Worm (Caenorhabditis elegans): ENCODE results near the gene ZK1321.1.

ZK1321.1 gene

DNA sequence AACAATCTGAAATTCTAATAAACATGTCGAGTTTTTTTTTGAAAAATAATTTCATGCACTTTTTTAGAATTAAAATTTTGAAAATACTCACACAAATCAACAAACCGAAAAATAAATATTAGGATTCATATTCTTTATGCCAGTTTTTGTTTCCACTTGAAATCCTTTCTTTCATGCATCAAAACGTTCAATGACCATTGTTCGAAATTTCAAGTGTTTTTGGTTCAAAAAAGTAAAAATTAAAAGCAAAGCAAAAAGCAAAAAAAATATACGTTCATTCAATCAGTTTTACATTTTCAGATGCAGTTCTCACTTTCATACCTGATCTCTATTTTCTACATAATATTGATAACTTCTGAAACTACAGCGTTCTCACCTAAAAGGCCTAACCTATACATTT is at the start of gene ZK1321.1:
Gene ZK1321.1, plus strand, starts transcription at position 301 of the 400 bp plus-strand sequence.
- no peak for TF ChIP-seq elt-3 (tag; optimal IDR thresholded peaks at IDR 0.05)
- no peak for TF ChIP-seq tbx-2 (tag; optimal IDR thresholded peaks at IDR 0.05)
- no peak for TF ChIP-seq hmg-11 (tag; optimal IDR thresholded peaks at IDR 0.05)
- no peak for TF ChIP-seq sea-2 (GFP tag; optimal IDR thresholded peaks at IDR 0.05)
- no peak for TF ChIP-seq nhr-77 (tag; optimal IDR thresholded peaks at IDR 0.05)
- TF ChIP-seq snpc-4 (tag; optimal IDR thresholded peaks at IDR 0.05) = no peak
- TF ChIP-seq ceh-9 (tag; optimal IDR thresholded peaks at IDR 0.05) = no peak
- TF ChIP-seq ZK546.5 (tag; optimal IDR thresholded peaks at IDR 0.05) = no peak
- TF ChIP-seq ama-1 (optimal IDR thresholded peaks at IDR 0.05) = no peak
- TF ChIP-seq ztf-4 (tag; optimal IDR thresholded peaks at IDR 0.05) = no peak
- TF ChIP-seq lin-15B (tag; optimal IDR thresholded peaks at IDR 0.05) = no peak
- no peak for TF ChIP-seq lsy-12 (tag; optimal IDR thresholded peaks at IDR 0.05)
- no peak for TF ChIP-seq ceh-28 (tag; optimal IDR thresholded peaks at IDR 0.05)
- TF ChIP-seq nhr-12 (tag; optimal IDR thresholded peaks at IDR 0.05) = no peak
- no peak for TF ChIP-seq skn-1 (tag; optimal IDR thresholded peaks at IDR 0.05)
- no peak for TF ChIP-seq aly-2 (tag; optimal IDR thresholded peaks at IDR 0.05)
- no peak for TF ChIP-seq nhr-237 (tag; optimal IDR thresholded peaks at IDR 0.05)
- no peak for TF ChIP-seq egl-27 (tag; optimal IDR thresholded peaks at IDR 0.05)
- no peak for TF ChIP-seq nhr-25 (tag; optimal IDR thresholded peaks at IDR 0.05)

DNA sequence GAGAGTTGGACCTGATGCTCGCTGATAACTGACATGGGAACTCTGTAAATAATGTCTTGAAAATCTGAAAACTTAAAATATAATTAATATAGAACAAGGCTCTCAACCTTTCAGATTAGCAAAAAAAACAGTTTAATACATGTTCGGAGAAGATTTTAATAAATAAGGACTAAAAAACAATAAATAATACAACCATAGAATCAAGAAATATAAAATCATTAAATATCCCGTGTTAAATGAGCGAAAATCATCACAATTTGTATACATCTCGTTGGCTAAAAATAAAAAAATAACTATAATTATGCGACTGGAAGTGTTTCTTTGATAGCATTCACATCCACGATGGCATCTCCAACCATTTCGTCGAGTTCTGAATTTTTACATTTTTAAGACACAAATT is 49.1 kb upstream of the ZK1321.1 start, which contains the start of gene Y53C12A.10:
Gene Y53C12A.10, minus strand, starts transcription at position 101 of the 400 bp plus-strand sequence.
- TF ChIP-seq nhr-67 (tag; optimal IDR thresholded peaks at IDR 0.05) (no peak), fkh-10 (GFP tag; optimal IDR thresholded peaks at IDR 0.05) (no peak), ceh-82 (tag; optimal IDR thresholded peaks at IDR 0.05) (no peak), fkh-2 (tag; optimal IDR thresholded peaks at IDR 0.05) (no peak), skn-1 (tag; optimal IDR thresholded peaks at IDR 0.05) (no peak), tbx-2 (tag; optimal IDR thresholded peaks at IDR 0.05) (no peak), unc-39 (tag; optimal IDR thresholded peaks at IDR 0.05) (no peak), nhr-43 (tag; optimal IDR thresholded peaks at IDR 0.05; ENCODE audit: poor library complexity, severe bottlenecking) (no peak), nhr-23 (tag; optimal IDR thresholded peaks at IDR 0.05) (no peak), nhr-11 (tag; optimal IDR thresholded peaks at IDR 0.05) (no peak), pha-4 (tag; optimal IDR thresholded peaks at IDR 0.05) (no peak), nhr-77 (tag; optimal IDR thresholded peaks at IDR 0.05) (no peak), nhr-237 (tag; optimal IDR thresholded peaks at IDR 0.05) (no peak), mml-1 (tag; optimal IDR thresholded peaks at IDR 0.05) (no peak), nfya-1 (tag; optimal IDR thresholded peaks at IDR 0.05; ENCODE audit: insufficient read depth) (no peak), mdl-1 (tag; optimal IDR thresholded peaks at IDR 0.05) (no peak), daf-12 (tag; optimal IDR thresholded peaks at IDR 0.05) (no peak), elt-1 (tag; optimal IDR thresholded peaks at IDR 0.05) (no peak)

DNA sequence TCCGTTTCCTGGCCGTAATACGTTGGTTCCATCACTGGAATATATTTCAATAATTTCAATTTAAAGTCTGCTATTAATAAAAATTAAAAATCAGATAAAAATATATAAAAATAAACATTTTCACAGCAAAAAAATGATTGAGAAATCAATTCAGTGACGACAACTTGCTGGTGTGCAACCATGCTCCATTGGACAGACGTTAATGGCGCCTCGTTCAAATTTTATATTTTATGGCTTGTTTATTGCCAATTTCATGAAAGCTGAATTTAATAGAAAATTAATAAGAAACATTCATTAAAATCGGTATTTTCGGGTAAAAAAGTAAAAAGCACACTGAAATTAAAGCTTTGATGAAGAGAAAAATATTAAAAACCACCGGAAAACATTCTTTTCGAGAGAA is 47.6 kb upstream of the ZK1321.1 start, which contains the start of gene Y53C12A.3:
Gene Y53C12A.3, minus strand, starts transcription at position 34 of the 400 bp plus-strand sequence.
- TF ChIP-seq ceh-9 (tag; optimal IDR thresholded peaks at IDR 0.05) (no peak), elt-1 (tag; optimal IDR thresholded peaks at IDR 0.05) (no peak), ama-1 (optimal IDR thresholded peaks at IDR 0.05) (no peak), egl-5 (tag; optimal IDR thresholded peaks at IDR 0.05) (peak; percentile 4), unc-62 (GFP tag; optimal IDR thresholded peaks at IDR 0.05) (no peak), unc-39 (tag; optimal IDR thresholded peaks at IDR 0.05) (no peak), nhr-23 (tag; optimal IDR thresholded peaks at IDR 0.05) (peak; percentile 8), lin-15B (tag; optimal IDR thresholded peaks at IDR 0.05) (peak; percentile 51), pha-4 (tag; optimal IDR thresholded peaks at IDR 0.05) (peak; percentile 78), hmg-11 (tag; optimal IDR thresholded peaks at IDR 0.05) (peak; percentile 54), lin-39 (tag; optimal IDR thresholded peaks at IDR 0.05) (peak; percentile 16), nfya-1 (tag; optimal IDR thresholded peaks at IDR 0.05; ENCODE audit: insufficient read depth) (peak; percentile 52), mdl-1 (tag; optimal IDR thresholded peaks at IDR 0.05) (no peak)

DNA sequence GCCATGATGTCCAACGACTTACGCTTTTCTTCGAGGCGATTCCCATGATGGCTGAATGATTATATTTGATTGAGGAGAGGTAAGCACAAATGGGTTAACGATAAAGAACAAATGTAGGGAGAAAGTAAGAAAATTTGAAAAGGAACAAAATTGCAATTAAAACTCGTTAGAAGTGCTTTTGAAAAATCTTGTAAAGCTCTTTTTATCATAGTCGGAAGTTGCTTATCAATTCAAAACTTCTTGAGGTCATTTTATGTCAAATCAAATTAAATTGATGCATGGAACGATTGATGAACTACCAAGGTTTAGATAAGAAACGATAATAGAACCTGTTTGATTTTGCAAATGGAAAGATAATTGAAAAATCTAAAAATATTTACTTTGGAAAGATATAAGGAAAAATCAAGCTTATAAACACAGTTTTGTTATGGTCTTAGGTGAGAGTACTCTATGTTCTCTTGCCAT is 45.0 kb upstream of the ZK1321.1 start, which contains the start of gene glt-5:
Gene glt-5, minus strand, starts transcription at position 51 of the 465 bp plus-strand sequence.
- TF ChIP-seq jun-1 (tag; optimal IDR thresholded peaks at IDR 0.05) = no peak
- TF ChIP-seq eor-1 (tag; optimal IDR thresholded peaks at IDR 0.05) = no peak
